Worm (Caenorhabditis elegans) whole organism, young adult: ENCODE measurements around the gene ergi-3.

ENCODE experiments used
- C06A6.2 ChIP-seq: fragments of 200-800 bp; sonication (Bioruptor generic); conservative IDR thresholded peaks from 2 replicates; pipeline ENCODE4 v1.3.6; 2022; ENCODE audit warnings: missing genetic modification characterization, missing compliant biosample characterization
- F23B12.7 ChIP-seq: sonication (generic microtip); optimal IDR thresholded peaks from 2 replicates; lab custom pipeline; 2017; ENCODE audit warnings: missing genetic modification characterization, mild to moderate bottlenecking, missing compliant biosample characterization, antibody characterized with exemption, moderate library complexity; ENCODE audit not compliant: insufficient read depth
- F49E8.2 ChIP-seq: sonication (generic microtip); optimal IDR thresholded peaks from 3 replicates; lab custom pipeline; 2017; ENCODE audit warnings: missing genetic modification characterization, mild to moderate bottlenecking, missing compliant biosample characterization, antibody characterized with exemption, moderate library complexity; ENCODE audit not compliant: insufficient read depth
- F57C9.4 ChIP-seq: sonication (generic microtip); optimal IDR thresholded peaks from 2 replicates; lab custom pipeline; 2017; ENCODE audit warnings: mild to moderate bottlenecking, missing genetic modification characterization, missing compliant biosample characterization
- Y53G8AR.9 ChIP-seq: fragments of 200-800 bp; sonication (Bioruptor generic); conservative IDR thresholded peaks from 2 replicates; pipeline ENCODE4 v1.3.6; 2022; ENCODE audit warnings: missing genetic modification reagents, missing genetic modification characterization, missing compliant biosample characterization
- Y56A3A.18 ChIP-seq: fragments of 200-800 bp; sonication (Bioruptor generic); IDR thresholded peaks from 2 replicates; pipeline ENCODE4 v1.3.6; 2022; ENCODE audit warnings: missing genetic modification reagents, missing genetic modification characterization, missing compliant biosample characterization
- Y67H2A.10 ChIP-seq: fragments of 200-800 bp; sonication (Bioruptor generic); conservative IDR thresholded peaks from 2 replicates; pipeline ENCODE4 v1.3.6; 2022; ENCODE audit warnings: missing genetic modification reagents, missing genetic modification characterization, missing compliant biosample characterization
- attf-3 ChIP-seq: fragments of 200-800 bp; sonication (Bioruptor generic); conservative IDR thresholded peaks from 2 replicates; pipeline ENCODE4 v1.3.6; 2022; ENCODE audit warnings: missing genetic modification reagents, missing genetic modification characterization, missing compliant biosample characterization
- ccch-3 ChIP-seq: fragments of 200-800 bp; sonication (Bioruptor generic); optimal IDR thresholded peaks from 2 replicates; lab custom pipeline; 2018; ENCODE audit warnings: mild to moderate bottlenecking, missing genetic modification characterization, missing compliant biosample characterization
- cebp-1 ChIP-seq, 2 experiments: fragments of 200-800 bp in 1 of 2; sonication (Bioruptor generic) in 1 of 2; sonication (generic microtip) in 1 of 2; IDR thresholded peaks in 1 of 2; optimal IDR thresholded peaks in 1 of 2; 2 replicates each; pipeline versions ENCODE4 v1.3.6 to Lab custom; 2017 to 2022; ENCODE audit warnings: missing compliant biosample characterization in 2 of 2, missing genetic modification characterization in 2 of 2, mild to moderate bottlenecking in 1 of 2, missing genetic modification reagents in 1 of 2, moderate library complexity in 1 of 2
- ceh-58 ChIP-seq: fragments of 200-800 bp; sonication (Bioruptor generic); IDR thresholded peaks from 2 replicates; pipeline ENCODE4 v1.3.6; 2022; ENCODE audit warnings: missing genetic modification characterization, missing compliant biosample characterization
- ceh-91 ChIP-seq: fragments of 200-800 bp; sonication (Bioruptor generic); IDR thresholded peaks from 2 replicates; pipeline ENCODE4 v1.3.6; 2022; ENCODE audit warnings: missing genetic modification reagents, missing genetic modification characterization, missing compliant biosample characterization
- dox-1 ChIP-seq: fragments of 200-800 bp; sonication (Bioruptor generic); IDR thresholded peaks from 2 replicates; pipeline ENCODE4 v1.3.6; 2022; ENCODE audit warnings: missing genetic modification reagents, missing genetic modification characterization, missing compliant biosample characterization
- dpff-1 ChIP-seq: sonication (generic microtip); optimal IDR thresholded peaks from 2 replicates; lab custom pipeline; 2017; ENCODE audit warnings: mild to moderate bottlenecking, missing genetic modification characterization, missing compliant biosample characterization
- egl-44 ChIP-seq: fragments of 200-800 bp; sonication (Bioruptor generic); IDR thresholded peaks from 2 replicates; pipeline ENCODE4 v1.3.6; 2022; ENCODE audit warnings: missing genetic modification reagents, missing genetic modification characterization, missing compliant biosample characterization
- egrh-3 ChIP-seq: fragments of 200-800 bp; sonication (Bioruptor generic); IDR thresholded peaks from 2 replicates; pipeline ENCODE4 v1.3.6; 2022; ENCODE audit warnings: missing genetic modification reagents, missing genetic modification characterization, missing compliant biosample characterization
- ets-4 ChIP-seq: fragments of 200-800 bp; sonication (Bioruptor generic); optimal IDR thresholded peaks from 2 replicates; lab custom pipeline; 2018; ENCODE audit warnings: mild to moderate bottlenecking, missing genetic modification characterization, missing compliant biosample characterization
- gei-17 ChIP-seq: fragments of 200-800 bp; sonication (Bioruptor generic); optimal IDR thresholded peaks from 2 replicates; lab custom pipeline; 2018; ENCODE audit warnings: mild to moderate bottlenecking, missing genetic modification characterization, missing compliant biosample characterization
- hmg-1.2 ChIP-seq: fragments of 200-800 bp; sonication (Bioruptor generic); IDR thresholded peaks from 2 replicates; pipeline ENCODE4 v1.3.6; 2022; ENCODE audit warnings: missing genetic modification reagents, missing genetic modification characterization, missing compliant biosample characterization
- hmg-20 ChIP-seq: fragments of 200-800 bp; sonication (Bioruptor generic); IDR thresholded peaks from 2 replicates; pipeline ENCODE4 v1.3.6; 2022; ENCODE audit warnings: missing genetic modification reagents, missing genetic modification characterization, missing compliant biosample characterization
- hrde-1 ChIP-seq: sonication (generic microtip); optimal IDR thresholded peaks from 2 replicates; lab custom pipeline; 2016; ENCODE audit warnings: missing genetic modification characterization, mild to moderate bottlenecking, missing compliant biosample characterization, moderate library complexity, missing genotype, missing genetic modification reagents, borderline replicate concordance
- let-526 ChIP-seq: fragments of 200-800 bp; sonication (Bioruptor generic); IDR thresholded peaks from 2 replicates; pipeline ENCODE4 v1.3.6; 2022; ENCODE audit warnings: missing genetic modification reagents, missing genetic modification characterization, missing compliant biosample characterization
- lin-26 ChIP-seq: fragments of 200-800 bp; sonication (Bioruptor generic); IDR thresholded peaks from 2 replicates; pipeline ENCODE4 v1.3.6; 2022; ENCODE audit warnings: missing genetic modification reagents, missing genetic modification characterization, missing compliant biosample characterization
- lin-54 ChIP-seq: fragments of 200-800 bp; sonication (Bioruptor generic); optimal IDR thresholded peaks from 2 replicates; lab custom pipeline; 2018; ENCODE audit warnings: mild to moderate bottlenecking, missing genetic modification characterization, missing compliant biosample characterization
- madf-3 ChIP-seq: fragments of 200-800 bp; sonication (Bioruptor generic); IDR thresholded peaks from 2 replicates; pipeline ENCODE4 v1.3.6; 2022; ENCODE audit warnings: missing genetic modification reagents, missing genetic modification characterization, missing compliant biosample characterization
- mel-28 ChIP-seq: sonication (generic microtip); optimal IDR thresholded peaks from 2 replicates; lab custom pipeline; 2016; ENCODE audit warnings: borderline replicate concordance, mild to moderate bottlenecking, missing genetic modification characterization, missing compliant biosample characterization
- nhr-90 ChIP-seq: sonication (generic microtip); optimal IDR thresholded peaks from 2 replicates; lab custom pipeline; 2016; ENCODE audit warnings: missing genotype, mild to moderate bottlenecking, missing genetic modification characterization, missing compliant biosample characterization
- pbrm-1 ChIP-seq: fragments of 200-800 bp; sonication (Bioruptor generic); IDR thresholded peaks from 2 replicates; pipeline ENCODE4 v1.3.6; 2022; ENCODE audit warnings: missing genetic modification reagents, missing genetic modification characterization, missing compliant biosample characterization
- pha-4 ChIP-seq: fragments of 150-350 bp; sonication (generic microtip); optimal IDR thresholded peaks from 2 replicates; lab custom pipeline; 2014; ENCODE audit warnings: missing biosample characterization, missing genetic modification reagents, missing genetic modification characterization
- rcor-1 ChIP-seq: fragments of 200-800 bp; sonication (Bioruptor generic); IDR thresholded peaks from 2 replicates; pipeline ENCODE4 v1.3.6; 2022; ENCODE audit warnings: missing genetic modification reagents, missing genetic modification characterization, missing compliant biosample characterization
- repo-1 ChIP-seq: sonication (generic microtip); optimal IDR thresholded peaks from 2 replicates; lab custom pipeline; 2017; ENCODE audit warnings: mild to moderate bottlenecking, missing genetic modification characterization, missing compliant biosample characterization
- sdz-38 ChIP-seq: sonication (generic microtip); optimal IDR thresholded peaks from 2 replicates; lab custom pipeline; 2016; ENCODE audit warnings: missing genotype, missing genetic modification characterization, missing compliant biosample characterization
- snpc-1.3 ChIP-seq: sonication (generic microtip); optimal IDR thresholded peaks from 2 replicates; lab custom pipeline; 2017; ENCODE audit warnings: missing genetic modification characterization, mild to moderate bottlenecking, missing compliant biosample characterization, antibody characterized with exemption, moderate library complexity, missing genotype, missing genetic modification reagents; ENCODE audit not compliant: insufficient read depth
- snpc-4 ChIP-seq, 5 experiments: fragments of 150-350 bp in 1 of 5; sonication (generic microtip) in 4 of 5; optimal IDR thresholded peaks; 2 replicates each; lab custom pipeline; 2014 to 2018; ENCODE audit warnings: missing genetic modification characterization in 5 of 5, missing biosample characterization in 3 of 5, antibody characterized with exemption in 2 of 5, mild to moderate bottlenecking in 2 of 5, missing compliant biosample characterization in 2 of 5, missing genotype in 2 of 5, moderate library complexity in 2 of 5, missing genetic modification reagents in 1 of 5
- tbp1 ChIP-seq: fragments of 200-800 bp; sonication (Bioruptor generic); optimal IDR thresholded peaks from 2 replicates; lab custom pipeline; 2018; ENCODE audit warnings: mild to moderate bottlenecking, missing genetic modification characterization, missing compliant biosample characterization
- tlf-1 ChIP-seq: fragments of 200-800 bp; sonication (Bioruptor generic); optimal IDR thresholded peaks from 2 replicates; lab custom pipeline; 2018; ENCODE audit warnings: mild to moderate bottlenecking, missing genetic modification characterization, missing compliant biosample characterization
- unc-62 ChIP-seq: fragments of 150-350 bp; optimal IDR thresholded peaks from 2 replicates; lab custom pipeline; 2014; ENCODE audit warnings: missing biosample characterization, missing genetic modification reagents, missing genetic modification characterization
- zim-3 ChIP-seq: sonication (generic microtip); optimal IDR thresholded peaks from 2 replicates; lab custom pipeline; 2017; ENCODE audit warnings: mild to moderate bottlenecking, missing genetic modification characterization, moderate library complexity, missing compliant biosample characterization
- ztf-25 ChIP-seq: fragments of 200-800 bp; sonication (Bioruptor generic); IDR thresholded peaks from 2 replicates; pipeline ENCODE4 v1.3.6; 2022; ENCODE audit warnings: missing genetic modification reagents, missing genetic modification characterization, missing compliant biosample characterization

ergi-3 gene

ce11 chrX:15619273-15619672 lies 2.7 kb upstream of the ergi-3 start (continued):
- TF ChIP-seq mel-28 (no peak), ceh-91 (GFP tag; lab: Robert Waterston, UW) (no peak), zim-3 (no peak), egrh-3 (GFP tag; lab: Robert Waterston, UW) (no peak), F49E8.2 (tag; lab: Kevin White, UChicago) (no peak), lin-26 (GFP tag; lab: Robert Waterston, UW) (0 out of 2 replicates have a peak, but pooled peaks have one; percentile 12), F57C9.4 (tag; lab: Kevin White, UChicago) (no peak), ccch-3 (GFP tag; lab: Kevin White, UChicago) (no peak)

DNA sequence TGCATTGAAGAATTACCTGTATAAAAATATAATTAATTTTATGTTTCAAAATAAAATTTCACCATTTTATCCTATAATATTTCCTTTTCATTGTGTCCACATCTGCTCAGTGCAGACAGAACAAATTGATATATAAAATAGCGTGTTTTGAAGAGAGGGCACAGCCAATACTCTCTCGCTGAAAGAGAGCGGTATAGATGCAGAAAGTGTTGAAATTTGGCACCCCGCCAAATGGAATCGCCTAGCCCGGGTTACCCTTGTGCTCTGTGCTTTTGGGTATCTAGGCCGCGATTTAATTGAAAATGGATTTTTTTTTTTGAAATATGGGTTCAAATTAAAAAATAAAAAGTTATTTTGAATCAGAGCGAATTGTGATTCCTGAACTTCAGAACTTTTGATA lies 615 bp upstream of the ergi-3 start:
- TF ChIP-seq cebp-1 (GFP tag; IDR thresholded peaks at IDR 0.05; lab: Robert Waterston, UW) (peak; percentile 19; the same call in 1 of the 2 replicates), cebp-1 (tag; optimal IDR thresholded peaks at IDR 0.05; lab: Kevin White, UChicago) (peak; percentile 77), Y53G8AR.9 (GFP tag; lab: Robert Waterston, UW) (no peak)

DNA sequence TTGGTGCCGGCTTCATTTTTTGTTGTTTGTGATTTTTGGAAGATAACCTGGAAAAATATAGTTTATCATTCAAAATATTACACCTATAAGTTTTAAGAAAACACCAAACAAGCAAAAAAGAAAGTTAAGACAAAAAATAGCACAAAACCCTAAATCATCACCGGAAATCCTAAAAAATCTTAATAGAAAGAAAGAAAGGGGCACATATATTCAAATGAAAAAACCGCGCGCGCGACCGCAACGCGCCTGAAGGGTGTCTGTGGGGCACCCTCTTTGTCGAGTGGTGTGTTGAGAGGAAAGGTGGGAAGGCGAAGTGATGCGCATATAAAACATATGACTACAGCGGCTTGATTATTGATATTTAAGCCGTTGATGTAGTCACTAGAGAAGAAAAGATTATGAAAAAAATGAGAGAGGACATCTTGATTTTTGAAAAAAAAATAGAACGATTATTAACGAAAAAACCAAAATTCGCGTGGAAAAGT lies 2.8 kb downstream of the ergi-3 start, which contains the start of gene K09E9.3:
Gene K09E9.3 (minus strand): TSS at position 51 of the 485 bp plus-strand sequence.
- no peak for TF ChIP-seq ztf-25 (GFP tag; lab: Robert Waterston, UW)
- TF ChIP-seq hmg-1.2 = peak; percentile 23; the same call in 1 of the 2 replicates

- TF ChIP-seq egl-44 (GFP tag; lab: Robert Waterston, UW) (0 out of 2 replicates have a peak, but pooled peaks have one; percentile 28), lin-54 (GFP tag; lab: Kevin White, UChicago) (peak; percentile 15), pbrm-1 (GFP tag; lab: Robert Waterston, UW) (0 out of 2 replicates have a peak, but pooled peaks have one; percentile 41), Y53G8AR.9 (GFP tag; lab: Robert Waterston, UW) (0 out of 2 replicates have a peak, but pooled peaks have one; percentile 66), gei-17 (GFP tag; lab: Kevin White, UChicago) (peak; percentile 17), tlf-1 (peak; percentile 46), pha-4 (tag; lab: Kevin White, UChicago) (peak; percentile 76), rcor-1 (peak; percentile 52), attf-3 (no peak), Y56A3A.18 (peak; percentile 24; the same call in 1 of the 2 replicates), hrde-1 (tag; lab: Kevin White, UChicago) (no peak), nhr-90 (tag; lab: Kevin White, UChicago) (peak; percentile 68), repo-1 (tag; lab: Kevin White, UChicago) (peak; percentile 49), ets-4 (GFP tag; lab: Kevin White, UChicago) (peak; percentile 32), hmg-20 (GFP tag; lab: Robert Waterston, UW) (0 out of 2 replicates have a peak, but pooled peaks have one; percentile 16), tbp1 (GFP tag; lab: Kevin White, UChicago) (peak; percentile 46), madf-3 (GFP tag; lab: Robert Waterston, UW) (0 out of 2 replicates have a peak, but pooled peaks have one; percentile 64), C06A6.2 (GFP tag; lab: Robert Waterston, UW) (peak; percentile 51; the same call in 1 of the 2 replicates), Y67H2A.10 (GFP tag; lab: Robert Waterston, UW) (no peak), sdz-38 (tag; lab: Kevin White, UChicago) (peak; percentile 51), ceh-58 (no peak), F23B12.7 (tag; lab: Kevin White, UChicago) (peak; percentile 20), dpff-1 (tag; lab: Kevin White, UChicago) (no peak), let-526 (GFP tag; lab: Robert Waterston, UW) (peak; percentile 58; the same call in 1 of the 2 replicates), snpc-4 (GFP tag; optimal IDR thresholded peaks at IDR 0.05; lab: Kevin White, UChicago) (no peak), snpc-4 (tag; optimal IDR thresholded peaks at IDR 0.05; lab: Kevin White, UChicago) (peak in 3 of 4 experiments; percentile 35 to 66 (median 41)), snpc-1.3 (no peak), F57C9.4 (tag; lab: Kevin White, UChicago) (no peak), hmg-1.2 (peak; percentile 20; the same call in 1 of the 2 replicates), unc-62 (GFP tag; lab: Kevin White, UChicago) (peak; percentile 49), dox-1 (GFP tag; lab: Robert Waterston, UW) (peak; percentile 53)
Measured at ce11 chrX:15610527-15611091, 5.9 kb downstream of the ergi-3 start.
